Worm (Caenorhabditis elegans) whole organism, midembryonic: ENCODE measurements around the gene dpy-31.

ENCODE experiments used
- T22C8.4 ChIP-seq: fragments of 200-800 bp; sonication (Bioruptor generic); IDR thresholded peaks from 2 replicates; pipeline ENCODE4 v1.3.6; 2022; ENCODE audit warnings: missing genetic modification characterization, missing compliant biosample characterization
- cog-1 ChIP-seq: sonication (generic microtip); optimal IDR thresholded peaks from 2 replicates; lab custom pipeline; 2016; ENCODE audit warnings: missing genetic modification characterization, missing compliant biosample characterization
- flt-1 ChIP-seq: fragments of 200-800 bp; sonication (Bioruptor generic); IDR thresholded peaks from 2 replicates; pipeline ENCODE4 v1.3.6; 2022; ENCODE audit warnings: missing genetic modification characterization, missing compliant biosample characterization
- klf-2 ChIP-seq: fragments of 200-800 bp; sonication (Bioruptor generic); conservative IDR thresholded peaks from 2 replicates; pipeline ENCODE4 v1.3.6; 2022; ENCODE audit warnings: missing genetic modification reagents, missing genetic modification characterization, missing compliant biosample characterization
- med-1 ChIP-seq: sonication (generic microtip); optimal IDR thresholded peaks from 2 replicates; lab custom pipeline; 2017; ENCODE audit warnings: missing genetic modification characterization, mild to moderate bottlenecking, missing compliant biosample characterization, antibody characterized with exemption, missing genetic modification reagents; ENCODE audit not compliant: insufficient read depth
- ref-1 ChIP-seq: fragments of 200-800 bp; sonication (Bioruptor generic); conservative IDR thresholded peaks from 2 replicates; pipeline ENCODE4 v1.3.6; 2022; ENCODE audit warnings: missing genetic modification reagents, missing genetic modification characterization, missing compliant biosample characterization
- tab-1 ChIP-seq: fragments of 200-800 bp; sonication (Bioruptor generic); IDR thresholded peaks from 2 replicates; pipeline ENCODE4 v1.3.6; 2022; ENCODE audit warnings: missing genetic modification characterization, missing compliant biosample characterization
- ztf-23 ChIP-seq: fragments of 200-800 bp; sonication (Bioruptor generic); IDR thresholded peaks from 2 replicates; pipeline ENCODE4 v1.3.6; 2022; ENCODE audit warnings: missing genetic modification reagents, missing genetic modification characterization, missing compliant biosample characterization
- ztf-29 ChIP-seq: fragments of 200-800 bp; sonication (Bioruptor generic); IDR thresholded peaks from 2 replicates; pipeline ENCODE4 v1.3.6; 2022; ENCODE audit warnings: missing genetic modification reagents, missing genetic modification characterization, missing compliant biosample characterization

Gene dpy-31

DNA sequence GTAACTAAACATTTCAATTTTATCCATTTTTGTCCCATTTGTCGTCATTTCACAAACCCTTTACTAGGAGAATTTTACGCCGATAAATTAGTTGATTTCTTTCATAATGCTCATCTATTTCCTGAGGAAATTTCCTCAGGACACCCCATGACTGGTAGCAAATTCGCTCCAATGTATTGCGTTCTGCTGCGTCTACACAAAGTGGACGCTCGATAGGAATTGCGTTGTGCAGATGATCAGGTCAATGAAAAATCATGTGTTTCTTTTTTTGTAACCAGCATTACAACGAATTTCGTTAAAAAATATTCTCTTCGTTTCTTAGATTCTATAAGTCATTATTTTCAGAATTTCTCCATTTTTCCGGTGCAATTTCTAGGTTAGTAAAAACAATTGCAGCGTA, 20.2 kb upstream of the dpy-31 start, which contains the start of gene epg-4:
TSS of gene epg-4 (plus strand) at position 346 of the 400 bp plus-strand sequence.
- 0 out of 2 replicates have a peak, but pooled peaks have one; percentile 18 for TF ChIP-seq flt-1
- TF ChIP-seq cog-1 (tag; lab: Kevin White, UChicago): no peak
- no peak for TF ChIP-seq ztf-29
- TF ChIP-seq ztf-23 (GFP tag; lab: Robert Waterston, UW): no peak; the same call in 1 of the 2 replicates
- no peak for TF ChIP-seq ref-1 (GFP tag; lab: Robert Waterston, UW)
- TF ChIP-seq med-1: no peak
- no peak for TF ChIP-seq T22C8.4 (GFP tag; lab: Robert Waterston, UW)
- TF ChIP-seq klf-2 (GFP tag; lab: Robert Waterston, UW): no peak

DNA sequence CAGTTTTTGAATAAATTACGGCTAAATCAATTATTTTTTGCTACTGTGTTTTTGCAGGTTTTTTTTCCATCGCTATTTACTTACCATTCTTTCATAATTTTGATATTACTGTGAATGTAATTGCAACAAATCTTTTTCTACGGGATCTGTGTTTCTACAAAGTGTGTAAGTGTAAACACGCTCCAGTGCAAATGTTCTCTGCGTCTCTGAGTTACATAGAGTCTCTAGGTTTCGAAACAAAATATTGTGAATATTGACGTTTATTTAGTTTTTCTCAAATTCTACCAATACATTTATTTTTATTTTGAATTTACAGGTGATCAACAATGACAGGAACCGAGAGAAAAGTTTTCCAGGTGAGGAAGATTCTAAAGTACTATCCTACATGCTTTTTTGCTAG, 18.0 kb upstream of the dpy-31 start, which contains the start of gene yju-2:
TSS of gene yju-2 (plus strand) at position 315 of the 400 bp plus-strand sequence.
- TF ChIP-seq ref-1 (GFP tag; lab: Robert Waterston, UW) (no peak), ztf-29 (no peak)

DNA sequence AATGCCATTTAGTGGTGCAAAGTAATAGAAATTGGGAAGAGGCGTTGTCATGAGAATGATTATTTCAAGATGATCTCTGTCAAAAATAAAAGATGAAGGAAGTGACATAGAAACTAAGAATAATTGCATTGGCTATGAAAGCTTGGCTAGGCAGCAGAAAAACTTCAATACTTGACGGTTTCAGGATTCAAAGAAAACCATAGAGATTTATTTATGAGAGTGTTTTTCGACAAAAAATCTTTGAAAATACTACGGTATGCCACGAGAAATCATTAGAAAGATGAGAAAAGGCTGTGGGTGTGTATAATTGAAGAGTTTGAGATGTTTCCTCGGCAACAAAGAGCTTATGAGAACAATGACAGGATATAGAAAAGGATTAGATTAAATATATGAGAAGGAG, 16.5 kb upstream of the dpy-31 start, which contains the start of gene F37C12.14:
TSS of gene F37C12.14 (minus strand) at position 101 of the 400 bp plus-strand sequence.
- TF ChIP-seq flt-1: no peak
- TF ChIP-seq ztf-23 (GFP tag; lab: Robert Waterston, UW): no peak
- TF ChIP-seq ref-1 (GFP tag; lab: Robert Waterston, UW): no peak
- TF ChIP-seq tab-1 (GFP tag; lab: Robert Waterston, UW): no peak
- no peak for TF ChIP-seq ztf-29
- no peak for TF ChIP-seq cog-1 (tag; lab: Kevin White, UChicago)

DNA sequence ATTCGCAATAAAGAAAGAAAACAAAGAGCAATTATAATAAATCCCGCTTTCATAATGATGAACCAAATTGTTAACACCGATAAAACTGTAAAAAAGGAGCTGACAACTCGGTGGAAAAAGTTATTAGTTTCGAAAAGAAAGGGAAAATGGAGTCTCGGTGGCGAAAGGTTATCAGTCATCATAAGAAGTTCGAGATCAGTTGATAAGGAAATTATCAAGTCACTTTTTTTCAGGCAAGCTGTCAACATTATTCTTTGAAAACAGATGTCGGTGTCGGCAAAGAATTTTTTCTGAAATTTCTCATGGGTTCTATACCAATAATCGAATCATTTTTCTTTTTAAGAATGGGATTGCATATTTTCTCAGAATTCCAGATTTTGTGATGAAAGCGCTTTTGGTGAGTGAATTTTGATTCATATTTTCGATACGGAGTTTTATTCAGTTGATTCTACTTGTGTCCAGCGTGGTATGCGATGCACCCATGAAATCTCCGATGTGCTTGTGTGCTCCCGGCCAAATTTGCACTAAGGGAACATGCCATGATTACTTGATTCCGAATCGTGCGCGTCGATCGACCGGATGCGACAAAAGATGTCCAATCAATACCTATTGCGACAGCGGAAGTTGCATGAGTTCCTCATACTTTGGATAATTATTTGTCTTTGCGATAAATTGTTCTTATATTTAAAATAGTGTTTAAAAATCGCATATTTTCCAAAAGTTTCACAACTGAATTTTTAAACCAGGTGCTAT, 13.5 kb upstream of the dpy-31 start, which contains the start of the genes F37C12.21 and F37C12.10:
TSS of gene F37C12.21 (plus strand) at position 58 of the 753 bp plus-strand sequence.
TSS of gene F37C12.10 (minus strand) at position 85 of the 753 bp plus-strand sequence.
- TF ChIP-seq ref-1 (GFP tag; lab: Robert Waterston, UW) (no peak), ztf-29 (no peak), tab-1 (GFP tag; lab: Robert Waterston, UW) (no peak), cog-1 (tag; lab: Kevin White, UChicago) (no peak), flt-1 (no peak), med-1 (no peak), klf-2 (GFP tag; lab: Robert Waterston, UW) (no peak), T22C8.4 (GFP tag; lab: Robert Waterston, UW) (no peak), ztf-23 (GFP tag; lab: Robert Waterston, UW) (no peak)

DNA sequence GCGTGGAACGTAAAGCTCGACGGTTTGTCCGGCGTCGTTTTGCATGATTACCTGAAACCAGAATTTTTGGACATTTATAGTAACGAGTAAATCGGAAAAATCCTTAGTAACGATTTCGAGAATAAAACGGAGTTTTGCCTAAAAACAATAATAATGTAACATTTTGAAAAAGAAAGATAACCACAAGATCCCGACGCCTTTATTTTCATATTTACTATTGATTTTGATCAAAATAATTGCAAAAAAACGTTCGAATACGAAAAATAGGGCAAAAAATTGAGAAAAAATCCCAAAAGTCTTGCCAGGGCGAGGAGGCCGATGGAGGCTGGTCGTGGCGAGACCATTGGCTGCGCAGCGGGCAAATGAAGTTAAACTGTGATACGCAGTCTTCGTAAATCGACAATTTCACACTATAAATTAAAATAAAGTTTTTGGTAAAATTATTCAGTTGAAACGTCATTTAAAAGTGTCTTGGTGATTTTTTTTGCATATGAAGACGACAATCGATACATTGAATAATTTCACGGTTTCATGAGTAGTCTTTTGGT, 12.4 kb upstream of the dpy-31 start, which contains the start of gene rps-21:
TSS of gene rps-21 (minus strand) at position 51 of the 548 bp plus-strand sequence.
- 0 out of 2 replicates have a peak, but pooled peaks have one; percentile 4 for TF ChIP-seq flt-1
- peak; percentile 55; the same call in 1 of the 2 replicates for TF ChIP-seq ztf-23 (GFP tag; lab: Robert Waterston, UW)
- TF ChIP-seq med-1: no peak
- TF ChIP-seq cog-1 (tag; lab: Kevin White, UChicago): peak; percentile 34

DNA sequence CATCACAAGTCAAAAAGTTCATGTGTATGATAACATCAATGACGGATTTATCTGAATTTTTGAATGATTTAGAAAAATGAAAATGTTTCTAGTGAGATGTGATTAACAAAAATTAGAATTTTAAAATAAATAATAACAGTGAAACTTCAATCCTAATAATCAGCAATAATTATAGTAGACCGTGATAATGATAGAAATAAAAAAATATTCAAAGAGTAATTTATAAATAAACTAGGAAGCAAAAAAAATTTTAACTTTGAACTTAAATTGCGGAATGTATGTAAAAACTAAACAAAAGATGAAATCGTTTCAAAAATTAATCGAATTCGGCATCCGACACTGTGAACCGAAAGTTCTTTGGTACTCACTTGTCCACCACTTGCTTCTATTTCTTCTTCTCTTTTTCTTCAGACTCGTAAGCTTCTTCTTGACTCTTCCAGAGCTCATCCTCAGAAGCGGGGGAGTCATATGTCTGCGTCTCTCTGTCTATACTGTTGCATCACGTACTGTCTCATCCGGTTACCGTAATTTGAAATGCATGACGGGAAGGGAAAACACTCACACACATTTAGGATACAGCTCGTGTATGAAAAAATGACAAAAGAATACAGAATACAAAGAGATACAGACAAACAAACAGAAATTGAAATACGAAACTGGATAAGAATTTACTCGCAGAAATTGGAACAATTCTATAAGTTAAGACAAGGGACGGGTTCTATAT, 8.9 kb upstream of the dpy-31 start, which contains the start of gene mec-14:
TSS of gene mec-14 (minus strand) at position 51 of the 724 bp plus-strand sequence.
- TF ChIP-seq cog-1 (tag; lab: Kevin White, UChicago) (no peak), tab-1 (GFP tag; lab: Robert Waterston, UW) (no peak), ref-1 (GFP tag; lab: Robert Waterston, UW) (no peak), med-1 (no peak), ztf-29 (no peak), T22C8.4 (GFP tag; lab: Robert Waterston, UW) (no peak), klf-2 (GFP tag; lab: Robert Waterston, UW) (no peak), ztf-23 (GFP tag; lab: Robert Waterston, UW) (no peak), flt-1 (no peak)

DNA sequence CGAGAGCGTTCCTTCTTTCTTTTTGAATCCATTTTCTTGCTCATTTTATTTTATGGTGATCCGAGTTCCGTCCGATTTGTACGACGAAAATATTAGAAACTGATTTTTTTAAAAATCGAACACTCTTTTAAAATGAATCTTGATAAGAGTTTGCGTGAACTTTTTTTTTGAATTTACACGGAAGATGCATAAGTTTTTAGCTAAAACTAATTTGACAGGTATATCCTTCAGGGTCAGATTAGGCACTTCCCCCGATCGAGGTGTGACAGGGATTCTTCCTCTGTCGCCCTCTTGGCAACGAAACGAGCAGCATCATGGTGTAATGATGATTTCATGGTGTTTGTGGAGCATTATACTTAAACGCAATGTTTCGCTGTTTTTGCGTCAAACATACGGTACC, 6.7 kb upstream of the dpy-31 start, which contains the start of gene F37C12.18:
TSS of gene F37C12.18 (minus strand) at position 101 of the 400 bp plus-strand sequence.
- TF ChIP-seq ztf-23 (GFP tag; lab: Robert Waterston, UW): no peak
- TF ChIP-seq cog-1 (tag; lab: Kevin White, UChicago): no peak
- TF ChIP-seq med-1: no peak
- no peak for TF ChIP-seq klf-2 (GFP tag; lab: Robert Waterston, UW)
- TF ChIP-seq ztf-29: no peak
- TF ChIP-seq tab-1 (GFP tag; lab: Robert Waterston, UW): no peak
- TF ChIP-seq T22C8.4 (GFP tag; lab: Robert Waterston, UW): no peak
- no peak for TF ChIP-seq flt-1
- TF ChIP-seq ref-1 (GFP tag; lab: Robert Waterston, UW): no peak

DNA sequence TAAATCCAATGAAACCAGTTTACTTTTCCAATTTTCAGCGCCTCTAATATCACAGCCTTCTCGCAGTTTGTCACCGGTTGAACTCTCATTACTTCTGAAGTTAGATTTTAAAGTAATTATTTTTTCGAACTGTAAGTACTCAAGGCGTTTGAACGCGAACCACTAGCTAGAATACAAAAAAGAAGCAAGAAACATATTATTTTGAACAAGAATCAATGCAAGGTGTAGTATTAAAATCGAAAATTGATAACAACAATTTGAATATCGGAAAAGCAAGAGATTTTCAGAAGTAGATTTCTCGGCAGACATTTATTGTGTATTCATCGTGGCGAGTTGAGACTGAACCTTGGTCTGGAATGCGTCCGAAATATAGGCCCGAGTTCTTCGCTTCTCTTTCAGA, 4.0 kb upstream of the dpy-31 start, which contains the start of gene exos-9:
TSS of gene exos-9 (minus strand) at position 101 of the 400 bp plus-strand sequence.
- TF ChIP-seq klf-2 (GFP tag; lab: Robert Waterston, UW) (no peak), cog-1 (tag; lab: Kevin White, UChicago) (no peak), T22C8.4 (GFP tag; lab: Robert Waterston, UW) (no peak), ztf-23 (GFP tag; lab: Robert Waterston, UW) (no peak), tab-1 (GFP tag; lab: Robert Waterston, UW) (no peak), flt-1 (no peak), ztf-29 (no peak), med-1 (no peak), ref-1 (GFP tag; lab: Robert Waterston, UW) (no peak)

DNA sequence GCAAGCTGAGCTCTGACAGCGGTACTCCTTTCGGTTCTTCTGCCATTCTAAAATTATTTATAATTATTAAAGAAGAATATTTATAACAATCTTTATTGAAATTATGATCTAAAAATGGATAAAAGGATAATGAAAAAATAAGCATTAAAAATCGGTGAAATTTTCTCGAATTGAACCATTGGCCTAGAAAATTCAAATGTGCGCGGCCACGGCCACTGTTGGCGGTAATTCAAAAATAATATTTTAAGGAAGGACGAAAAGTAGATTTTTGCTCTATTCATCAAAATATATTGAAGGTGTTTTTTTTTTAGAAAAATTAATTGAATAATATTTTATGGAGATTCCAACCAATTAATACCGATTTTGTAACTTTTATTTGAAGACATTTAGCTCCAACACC, 3.2 kb upstream of the dpy-31 start, which contains the start of gene pfd-5:
TSS of gene pfd-5 (minus strand) at position 47 of the 400 bp plus-strand sequence.
- TF ChIP-seq ztf-23 (GFP tag; lab: Robert Waterston, UW) (peak; percentile 74), flt-1 (peak; percentile 84), klf-2 (GFP tag; lab: Robert Waterston, UW) (peak; percentile 71; the same call in 1 of the 2 replicates), T22C8.4 (GFP tag; lab: Robert Waterston, UW) (no peak; the same call in 1 of the 2 replicates), ref-1 (GFP tag; lab: Robert Waterston, UW) (no peak), tab-1 (GFP tag; lab: Robert Waterston, UW) (no peak), cog-1 (tag; lab: Kevin White, UChicago) (peak; percentile 52)
